Fruit fly (Drosophila melanogaster): Measurements from ENCODE around the gene RpS9.

- TF ChIP-seq rgr (GFP tag; optimal IDR thresholded peaks at IDR 0.05) (no peak), usp (GFP tag; optimal IDR thresholded peaks at IDR 0.05) (no peak), Dif (GFP tag; optimal IDR thresholded peaks at IDR 0.05; ENCODE audit: partially characterized antibody) (no peak), psq (GFP tag; optimal IDR thresholded peaks at IDR 0.05) (no peak), h (GFP tag; optimal IDR thresholded peaks at IDR 0.05) (no peak)
Observed at dm6 chr3L:9552190-9552809, 41.0 kb upstream of the RpS9 start.

All from whole organism, wandering third instar larva.